Fruit fly (Drosophila melanogaster) whole organism, embryonic: ENCODE measurements around the gene CG3702.

Experiments
- Atf3 ChIP-seq: fragments of 200-800 bp; sonication (Bioruptor generic); optimal IDR thresholded peaks from 3 replicates; lab custom pipeline; 2016; ENCODE audit warnings: missing biosample characterization, missing genetic modification characterization
- fru ChIP-seq: fragments of >200 bp; optimal IDR thresholded peaks from 2 replicates; lab custom pipeline; 2017
- run ChIP-seq: fragments of 200-800 bp; sonication (Bioruptor generic); optimal IDR thresholded peaks from 3 replicates; lab custom pipeline; 2018; ENCODE audit warnings: missing biosample characterization, mild to moderate bottlenecking, missing genetic modification characterization

DNA sequence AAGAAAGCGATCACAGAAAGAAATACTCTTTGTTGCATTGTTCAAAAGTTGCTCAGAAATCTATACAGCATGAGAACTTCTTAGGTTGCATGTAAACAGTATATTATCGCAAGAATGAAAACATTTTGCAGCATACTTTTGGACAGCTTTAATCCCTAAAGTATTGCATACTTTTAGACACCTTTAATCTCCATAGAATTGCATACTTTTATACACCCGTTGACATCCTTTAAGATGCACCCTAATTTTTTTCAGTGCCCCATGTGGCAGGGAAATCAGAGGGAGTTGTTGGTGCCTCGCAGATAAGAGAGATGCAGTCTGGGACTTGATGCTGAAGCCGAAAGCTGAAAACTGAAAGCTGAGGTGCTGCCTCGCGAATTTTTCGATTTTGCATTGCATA, 47.5 kb downstream of the CG3702 start:
- TF ChIP-seq run (tag; lab: Kevin White, UChicago), result no peak
- no peak for TF ChIP-seq Atf3 (GFP tag; lab: Kevin White, UChicago)
- no peak for TF ChIP-seq fru (lab: Kevin White, UChicago)
